Fruit fly (Drosophila melanogaster): ENCODE results near the gene CG13901.

Gene CG13901

dm6 chr3L:794462-794861 is 43.2 kb downstream of the CG13901 start (continued):
- TF ChIP-seq Trl (optimal IDR thresholded peaks at IDR 0.05) (peak in 1 of 2 experiments; percentile 6), Trl (GFP tag; optimal IDR thresholded peaks at IDR 0.05) (no peak), Bteb2 (GFP tag; optimal IDR thresholded peaks at IDR 0.05) (no peak), C15 (GFP tag; IDR thresholded peaks at IDR 0.05) (no peak), CG6689 (GFP tag; IDR thresholded peaks at IDR 0.05) (no peak), CG6254 (GFP tag; optimal IDR thresholded peaks at IDR 0.05) (peak; percentile 3), fd64A (GFP tag; optimal IDR thresholded peaks at IDR 0.05) (no peak), Ets65A (GFP tag) (peak; percentile 2), gcm (GFP tag; optimal IDR thresholded peaks at IDR 0.05) (no peak)

dm6 chr3L:793733-794320 is 43.8 kb downstream of the CG13901 start:
- TF ChIP-seq ci (GFP tag; IDR thresholded peaks at IDR 0.05) (peak; percentile 46; the same call in 1 of the 3 replicates), eve (GFP tag; optimal IDR thresholded peaks at IDR 0.05) (peak in 1 of 2 experiments; percentile 56), otp (GFP tag; IDR thresholded peaks at IDR 0.05) (0 out of 3 replicates have a peak, but pooled peaks have one; percentile 28), hb (GFP tag; IDR thresholded peaks at IDR 0.05; ENCODE audit: partially characterized antibody) (no peak), Xrp1 (GFP tag; IDR thresholded peaks at IDR 0.05) (0 out of 2 replicates have a peak, but pooled peaks have one; percentile 33), phol (tag; optimal IDR thresholded peaks at IDR 0.05) (peak; percentile 20), CG6689 (GFP tag; IDR thresholded peaks at IDR 0.05) (0 out of 2 replicates have a peak, but pooled peaks have one; percentile 15), CG34376 (GFP tag; optimal IDR thresholded peaks at IDR 0.05) (no peak), CG10209 (GFP tag; optimal IDR thresholded peaks at IDR 0.05) (no peak), Sox100B (GFP tag; optimal IDR thresholded peaks at IDR 0.05) (peak; percentile 0), Stat92E (GFP tag; optimal IDR thresholded peaks at IDR 0.05) (no peak), tup (GFP tag; optimal IDR thresholded peaks at IDR 0.05) (no peak), CG17359 (tag; optimal IDR thresholded peaks at IDR 0.05) (peak; percentile 11), CG15479 (GFP tag; optimal IDR thresholded peaks at IDR 0.05) (peak; percentile 51), sens (GFP tag) (peak; percentile 89), CG2202 (tag; optimal IDR thresholded peaks at IDR 0.05) (no peak), ewg (GFP tag; optimal IDR thresholded peaks at IDR 0.05) (no peak), CG2678 (tag; optimal IDR thresholded peaks at IDR 0.05) (peak; percentile 13), CG13894 (tag; optimal IDR thresholded peaks at IDR 0.05) (no peak), Doc3 (GFP tag; IDR thresholded peaks at IDR 0.05; ENCODE audit: partially characterized antibody) (no peak), Med (GFP tag) (peak; percentile 65), Taf1 (GFP tag; IDR thresholded peaks at IDR 0.05) (no peak), amos (GFP tag; IDR thresholded peaks at IDR 0.05; ENCODE audit: partially characterized antibody) (no peak), HLH3B (GFP tag; IDR thresholded peaks at IDR 0.05) (0 out of 2 replicates have a peak, but pooled peaks have one; percentile 30), CG11504 (tag; optimal IDR thresholded peaks at IDR 0.05) (peak; percentile 18), seq (GFP tag; IDR thresholded peaks at IDR 0.05) (no peak), CG18599 (GFP tag; optimal IDR thresholded peaks at IDR 0.05) (no peak), Oaz (GFP tag; IDR thresholded peaks at IDR 0.05) (0 out of 2 replicates have a peak, but pooled peaks have one; percentile 15), CG6683 (GFP tag; optimal IDR thresholded peaks at IDR 0.05) (no peak), Aef1 (GFP tag; IDR thresholded peaks at IDR 0.05) (no peak), CG11560 (tag; IDR thresholded peaks at IDR 0.05) (no peak), lbe (GFP tag; optimal IDR thresholded peaks at IDR 0.05) (no peak), CG12769 (tag; optimal IDR thresholded peaks at IDR 0.05) (peak; percentile 13), CG12391 (tag; optimal IDR thresholded peaks at IDR 0.05) (peak; percentile 2), CG11398 (GFP tag; optimal IDR thresholded peaks at IDR 0.05) (no peak), Ets65A (GFP tag) (peak; percentile 13), CG15269 (tag; optimal IDR thresholded peaks at IDR 0.05) (peak; percentile 23), chif (GFP tag; optimal IDR thresholded peaks at IDR 0.05) (peak in 1 of 2 experiments; percentile 4), Oli (tag; optimal IDR thresholded peaks at IDR 0.05) (peak; percentile 5), Hr51 (GFP tag; optimal IDR thresholded peaks at IDR 0.05) (peak in 1 of 2 experiments; percentile 41)

Data from whole organism, embryonic.